Worm (Caenorhabditis elegans) whole organism, early embryonic: Measurements from ENCODE around the gene Y45F10B.12.
"Not testable (repeated sequence)": the region's sequence is repeated elsewhere in the genome, so short reads cannot be mapped to it uniquely, and the experiment has no call there.

Source experiments
- B0310.2 ChIP-seq: sonication (generic microtip); optimal IDR thresholded peaks from 2 replicates; lab custom pipeline; 2016; ENCODE audit warnings: mild to moderate bottlenecking, missing genetic modification characterization, missing compliant biosample characterization
- F13C5.2 ChIP-seq: sonication (generic microtip); optimal IDR thresholded peaks from 2 replicates; lab custom pipeline; 2017; ENCODE audit warnings: mild to moderate bottlenecking, missing genetic modification characterization, inconsistent platforms, missing compliant biosample characterization
- aly-1 ChIP-seq: sonication (generic microtip); optimal IDR thresholded peaks from 2 replicates; lab custom pipeline; 2016; ENCODE audit warnings: missing genetic modification characterization, missing compliant biosample characterization
- ama-1 ChIP-seq: fragments of 150-350 bp; optimal IDR thresholded peaks from 2 replicates; lab custom pipeline; 2014
- ceh-13 ChIP-seq: fragments of 200-800 bp; sonication (Bioruptor generic); optimal IDR thresholded peaks from 2 replicates; lab custom pipeline; 2018; ENCODE audit warnings: mild to moderate bottlenecking, missing genetic modification characterization, missing compliant biosample characterization
- ceh-36 ChIP-seq: sonication (generic microtip); optimal IDR thresholded peaks from 2 replicates; lab custom pipeline; 2016; ENCODE audit warnings: missing genetic modification characterization, inconsistent platforms, missing compliant biosample characterization
- ets-7 ChIP-seq: sonication (generic microtip); optimal IDR thresholded peaks from 2 replicates; lab custom pipeline; 2016; ENCODE audit warnings: missing genotype, missing genetic modification characterization, missing compliant biosample characterization
- flt-1 ChIP-seq: fragments of 200-800 bp; sonication (Bioruptor generic); IDR thresholded peaks from 2 replicates; pipeline ENCODE4 v1.3.6; 2022; ENCODE audit warnings: missing genetic modification characterization, missing compliant biosample characterization
- hmbx-1 ChIP-seq: sonication (generic microtip); optimal IDR thresholded peaks from 2 replicates; lab custom pipeline; 2016; ENCODE audit warnings: mild to moderate bottlenecking, missing genetic modification characterization, missing compliant biosample characterization
- hmg-4 ChIP-seq: fragments of 200-800 bp; sonication (Bioruptor generic); optimal IDR thresholded peaks from 2 replicates; lab custom pipeline; 2018; ENCODE audit warnings: mild to moderate bottlenecking, missing genetic modification characterization, missing compliant biosample characterization
- hnd-1 ChIP-seq: sonication (generic microtip); optimal IDR thresholded peaks from 2 replicates; lab custom pipeline; 2016; ENCODE audit warnings: missing genetic modification characterization, missing compliant biosample characterization
- pes-1 ChIP-seq: fragments of 200-800 bp; sonication (Bioruptor generic); IDR thresholded peaks from 2 replicates; pipeline ENCODE4 v1.3.6; 2022; ENCODE audit warnings: missing genetic modification reagents, missing genetic modification characterization, missing compliant biosample characterization
- scrt-1 ChIP-seq: fragments of 200-800 bp; sonication (Bioruptor generic); IDR thresholded peaks from 2 replicates; pipeline ENCODE4 v1.3.6; 2022; ENCODE audit warnings: missing genetic modification characterization, missing compliant biosample characterization
- sea-1 ChIP-seq: fragments of 200-800 bp; sonication (Bioruptor generic); conservative IDR thresholded peaks from 2 replicates; pipeline ENCODE4 v1.3.6; 2022; ENCODE audit warnings: missing genetic modification characterization, missing compliant biosample characterization
- tbx-11 ChIP-seq: fragments of 200-800 bp; sonication (Bioruptor generic); IDR thresholded peaks from 2 replicates; pipeline ENCODE4 v1.3.6; 2022; ENCODE audit warnings: missing genetic modification characterization, missing compliant biosample characterization
- tbx-37 ChIP-seq: fragments of 200-800 bp; sonication (Bioruptor generic); conservative IDR thresholded peaks from 2 replicates; pipeline ENCODE4 v1.3.6; 2022; ENCODE audit warnings: missing genetic modification reagents, missing genetic modification characterization, missing compliant biosample characterization
- tra-4 ChIP-seq: sonication (generic microtip); optimal IDR thresholded peaks from 2 replicates; lab custom pipeline; 2017; ENCODE audit warnings: missing genetic modification characterization, missing compliant biosample characterization

The Y45F10B.12 gene

DNA sequence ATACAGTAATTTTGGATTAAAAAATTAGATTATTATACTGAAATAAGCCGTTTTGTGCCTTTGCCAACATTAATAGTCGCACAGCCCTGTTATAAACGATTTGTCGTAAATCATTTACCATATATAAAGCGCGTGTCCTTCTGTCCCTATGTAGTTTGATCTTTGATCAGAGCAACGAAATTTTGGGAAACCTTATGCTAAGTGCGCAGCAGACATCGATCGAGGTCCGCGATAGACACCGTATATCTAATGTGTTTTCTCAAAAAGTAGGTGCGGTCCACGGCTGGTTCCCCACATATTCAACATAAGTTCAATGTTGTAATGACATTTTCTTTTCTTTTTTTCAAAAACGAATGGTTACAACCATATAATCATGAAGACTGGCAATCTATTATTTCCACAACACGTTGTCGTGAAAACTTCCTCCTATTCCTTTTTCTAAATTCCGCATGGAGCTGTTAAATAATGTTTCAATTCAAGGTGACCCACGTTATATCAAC, 1.3 kb downstream of the Y45F10B.12 start, which contains the start of gene sru-9:
TSS of gene sru-9 (plus strand) at position 450 of the 500 bp plus-strand sequence.
- TF ChIP-seq hnd-1 (tag; lab: Kevin White, UChicago); B0310.2 (tag; lab: Kevin White, UChicago); tbx-11: not testable (repeated sequence)

DNA sequence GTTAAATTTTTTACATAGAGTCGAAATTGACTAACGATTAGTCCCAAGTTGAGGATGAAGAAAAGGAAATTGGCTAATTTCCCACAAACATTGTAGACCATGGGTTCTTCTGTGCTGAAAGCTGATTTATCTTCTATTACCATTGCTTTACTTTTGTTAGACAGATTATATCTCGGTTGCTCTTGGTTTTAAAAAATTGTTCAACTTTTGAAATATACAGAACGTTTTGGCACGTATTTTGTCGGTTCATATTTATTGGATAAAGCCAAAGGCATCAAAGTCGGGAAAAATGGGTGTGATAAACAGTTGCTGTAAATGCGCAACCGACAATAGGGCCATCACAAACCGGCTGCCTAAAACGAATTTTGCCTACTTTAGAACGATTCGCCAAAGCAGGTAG, 4.4 kb downstream of the Y45F10B.12 start, which contains the start of gene tsp-5:
TSS of gene tsp-5 (minus strand) at position 101 of the 400 bp plus-strand sequence.
- TF ChIP-seq hmbx-1 (tag; lab: Kevin White, UChicago) (no peak), tra-4 (tag; lab: Kevin White, UChicago) (no peak), hnd-1 (tag; lab: Kevin White, UChicago) (no peak), hmg-4 (GFP tag; lab: Kevin White, UChicago) (no peak), F13C5.2 (tag; lab: Kevin White, UChicago) (no peak), pes-1 (GFP tag; lab: Robert Waterston, UW) (no peak), B0310.2 (tag; lab: Kevin White, UChicago) (no peak), sea-1 (no peak), aly-1 (tag; lab: Kevin White, UChicago) (no peak), ceh-13 (no peak), scrt-1 (GFP tag; lab: Robert Waterston, UW) (no peak)

DNA sequence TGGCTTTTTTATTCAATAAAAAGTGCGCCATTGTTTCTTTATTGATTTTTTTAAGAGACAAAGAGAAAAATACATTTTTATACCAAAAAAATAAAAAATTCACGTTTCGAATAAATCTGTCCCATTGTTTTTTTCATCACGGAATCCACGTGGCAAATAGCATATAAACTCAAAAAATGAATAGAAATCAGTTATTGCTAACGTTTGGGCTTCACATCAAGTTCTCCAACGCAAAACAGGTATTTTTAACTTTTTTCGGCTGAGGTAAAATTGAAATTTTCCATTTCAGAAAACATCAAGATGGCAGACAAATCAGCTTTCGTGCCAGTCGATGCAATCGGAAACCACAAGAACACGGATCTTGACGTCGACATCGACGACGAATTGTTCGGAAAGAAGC, 6.1 kb downstream of the Y45F10B.12 start, which contains the start of gene Y45F10B.3:
TSS of gene Y45F10B.3 (plus strand) at position 301 of the 400 bp plus-strand sequence.
- TF ChIP-seq scrt-1 (GFP tag; lab: Robert Waterston, UW) (no peak), hmbx-1 (tag; lab: Kevin White, UChicago) (no peak), hmg-4 (GFP tag; lab: Kevin White, UChicago) (no peak), tbx-37 (GFP tag; lab: Robert Waterston, UW) (no peak), flt-1 (GFP tag; lab: Robert Waterston, UW) (no peak), pes-1 (GFP tag; lab: Robert Waterston, UW) (no peak), ceh-13 (no peak), tra-4 (tag; lab: Kevin White, UChicago) (no peak), tbx-11 (no peak), F13C5.2 (tag; lab: Kevin White, UChicago) (no peak), ama-1 (lab: Kevin White, UChicago) (no peak), ceh-36 (tag; lab: Kevin White, UChicago) (no peak), aly-1 (tag; lab: Kevin White, UChicago) (no peak), hnd-1 (tag; lab: Kevin White, UChicago) (no peak), B0310.2 (tag; lab: Kevin White, UChicago) (no peak), sea-1 (no peak), ets-7 (tag; lab: Kevin White, UChicago) (no peak)

ce11 chrIV:13597813-13598212, 10.5 kb downstream of the Y45F10B.12 start, which contains the start of gene Y45F10B.9:
Y45F10B.9 (minus strand) TSS chrIV:13597913.
- not testable (repeated sequence) for TF ChIP-seq ama-1 (lab: Kevin White, UChicago); B0310.2 (tag; lab: Kevin White, UChicago); hnd-1 (tag; lab: Kevin White, UChicago)

DNA sequence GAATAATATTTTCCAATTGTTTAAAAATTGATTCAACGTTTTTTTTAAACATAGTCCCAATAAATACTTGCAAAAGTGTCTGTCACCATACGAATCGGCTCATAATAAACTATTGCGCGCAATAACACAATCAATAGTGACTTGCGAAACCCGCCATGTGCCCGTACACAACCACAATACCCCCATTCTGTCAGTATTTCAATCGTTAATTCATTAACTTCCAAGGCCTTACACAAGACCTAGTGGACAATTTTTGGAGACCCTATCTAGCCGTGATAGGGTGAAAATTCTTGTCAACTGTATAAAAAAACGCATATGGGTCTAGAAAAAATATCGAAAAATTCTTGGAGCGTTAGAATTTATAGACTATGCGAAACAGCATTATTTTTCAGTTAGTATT, 13.4 kb downstream of the Y45F10B.12 start:
- TF ChIP-seq hnd-1 (tag; lab: Kevin White, UChicago) (no peak), hmbx-1 (tag; lab: Kevin White, UChicago) (no peak), aly-1 (tag; lab: Kevin White, UChicago) (no peak), pes-1 (GFP tag; lab: Robert Waterston, UW) (no peak), sea-1 (no peak), flt-1 (GFP tag; lab: Robert Waterston, UW) (no peak), ets-7 (tag; lab: Kevin White, UChicago) (no peak), ama-1 (lab: Kevin White, UChicago) (no peak), ceh-36 (tag; lab: Kevin White, UChicago) (no peak), F13C5.2 (tag; lab: Kevin White, UChicago) (no peak)

DNA sequence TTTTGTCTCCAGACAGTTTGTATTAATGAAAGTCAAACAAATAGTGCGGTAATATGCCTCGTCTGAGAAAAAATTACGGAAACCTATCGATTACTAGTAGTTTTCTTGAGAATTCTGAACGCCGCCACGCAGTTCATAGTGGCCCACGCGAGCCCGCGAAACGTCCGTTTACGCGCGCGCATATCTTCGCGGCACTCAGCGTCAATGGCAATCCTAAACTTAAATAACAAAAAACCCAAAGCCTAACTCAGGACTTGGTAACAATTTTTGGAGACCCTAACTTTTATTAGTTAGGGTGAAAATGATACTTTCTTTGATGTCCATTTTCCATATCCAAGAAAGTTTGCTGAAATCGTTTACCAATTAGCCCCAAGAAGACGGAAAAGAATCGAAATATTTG, 14.2 kb downstream of the Y45F10B.12 start:
- no peak for TF ChIP-seq flt-1 (GFP tag; lab: Robert Waterston, UW)
- no peak for TF ChIP-seq scrt-1 (GFP tag; lab: Robert Waterston, UW)
- TF ChIP-seq sea-1 = no peak
- TF ChIP-seq tra-4 (tag; lab: Kevin White, UChicago) = no peak
- no peak for TF ChIP-seq aly-1 (tag; lab: Kevin White, UChicago)
- TF ChIP-seq hmbx-1 (tag; lab: Kevin White, UChicago) = no peak
- no peak for TF ChIP-seq pes-1 (GFP tag; lab: Robert Waterston, UW)
- no peak for TF ChIP-seq hmg-4 (GFP tag; lab: Kevin White, UChicago)
- TF ChIP-seq ets-7 (tag; lab: Kevin White, UChicago) = no peak
- no peak for TF ChIP-seq ama-1 (lab: Kevin White, UChicago)
- TF ChIP-seq B0310.2 (tag; lab: Kevin White, UChicago) = no peak
- TF ChIP-seq hnd-1 (tag; lab: Kevin White, UChicago) = no peak
- no peak for TF ChIP-seq F13C5.2 (tag; lab: Kevin White, UChicago)
- TF ChIP-seq ceh-13 = no peak
- no peak for TF ChIP-seq ceh-36 (tag; lab: Kevin White, UChicago)
- TF ChIP-seq tbx-11 = no peak

DNA sequence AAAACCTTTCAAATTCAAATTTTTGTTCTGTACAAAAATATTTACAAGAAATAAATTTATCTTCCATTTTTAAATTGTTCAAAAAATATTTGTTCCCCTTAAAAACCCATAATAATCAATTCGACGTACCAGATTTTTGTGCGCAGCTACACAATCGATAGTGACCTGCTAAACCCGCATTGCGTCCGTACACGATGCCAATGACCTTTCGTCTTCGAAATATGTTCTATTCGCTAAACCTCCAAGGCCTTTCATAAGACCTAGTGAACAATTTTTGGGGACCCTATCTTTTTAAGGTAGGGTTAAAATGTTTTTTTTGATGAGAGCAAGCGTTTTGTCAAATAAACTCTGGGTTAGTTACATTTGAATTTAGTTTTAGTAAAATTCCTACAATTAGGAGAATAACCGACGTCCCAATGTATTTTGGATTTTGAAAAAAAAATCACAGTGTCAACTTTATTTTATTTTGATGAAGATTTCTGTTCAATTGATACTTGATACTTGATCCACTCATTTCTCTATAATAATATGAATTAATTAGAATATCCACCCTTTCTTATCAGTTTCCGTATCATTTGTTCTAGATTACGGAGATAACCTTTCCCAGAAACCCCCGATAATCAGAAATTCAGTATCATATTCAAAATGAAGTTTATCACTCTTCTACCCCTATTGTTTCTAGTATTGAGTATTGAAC, 14.8 kb downstream of the Y45F10B.12 start, which contains the start of gene Y45F10B.59:
TSS of gene Y45F10B.59 (plus strand) at position 647 of the 697 bp plus-strand sequence.
- TF ChIP-seq scrt-1 (GFP tag; lab: Robert Waterston, UW) = no peak
- no peak for TF ChIP-seq hmg-4 (GFP tag; lab: Kevin White, UChicago)
- no peak for TF ChIP-seq ama-1 (lab: Kevin White, UChicago)
- no peak for TF ChIP-seq tbx-37 (GFP tag; lab: Robert Waterston, UW)
- no peak for TF ChIP-seq flt-1 (GFP tag; lab: Robert Waterston, UW)
- no peak for TF ChIP-seq F13C5.2 (tag; lab: Kevin White, UChicago)
- no peak for TF ChIP-seq B0310.2 (tag; lab: Kevin White, UChicago)
- no peak for TF ChIP-seq ets-7 (tag; lab: Kevin White, UChicago)
- no peak for TF ChIP-seq pes-1 (GFP tag; lab: Robert Waterston, UW)
- no peak for TF ChIP-seq tra-4 (tag; lab: Kevin White, UChicago)
- TF ChIP-seq ceh-13 = no peak
- TF ChIP-seq tbx-11 = no peak
- TF ChIP-seq hnd-1 (tag; lab: Kevin White, UChicago) = no peak
- no peak for TF ChIP-seq sea-1
- no peak for TF ChIP-seq ceh-36 (tag; lab: Kevin White, UChicago)
- no peak for TF ChIP-seq hmbx-1 (tag; lab: Kevin White, UChicago)
- TF ChIP-seq aly-1 (tag; lab: Kevin White, UChicago) = no peak
